Worm (Caenorhabditis elegans): ENCODE results near the gene T04C9.3.

DNA sequence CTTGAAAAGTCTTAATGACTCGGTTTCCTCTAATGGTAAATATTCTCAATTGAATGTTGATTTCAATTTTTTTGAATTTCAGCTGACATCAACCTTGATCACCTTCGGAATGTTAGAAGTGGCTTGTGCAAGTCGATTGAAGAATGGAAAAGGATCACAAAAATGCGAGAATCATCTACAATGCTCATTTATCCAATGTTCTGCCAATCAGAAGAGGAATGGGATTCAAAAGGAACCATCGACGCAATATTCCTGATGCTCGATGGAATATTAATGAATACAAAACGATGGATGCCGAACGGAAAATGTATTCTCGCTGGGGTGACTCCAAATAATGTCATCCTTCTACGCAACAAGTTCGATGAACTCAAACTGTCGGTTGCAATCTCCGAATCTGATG, 23.9 kb upstream of the T04C9.3 start:
- TF ChIP-seq unc-42 (tag; optimal IDR thresholded peaks at IDR 0.05) (no peak), lim-6 (tag; optimal IDR thresholded peaks at IDR 0.05) (no peak), elt-2 (tag; optimal IDR thresholded peaks at IDR 0.05) (no peak), ets-4 (tag; optimal IDR thresholded peaks at IDR 0.05) (no peak), F13H6.1 (tag; optimal IDR thresholded peaks at IDR 0.05) (no peak), ceh-22 (tag; optimal IDR thresholded peaks at IDR 0.05) (no peak), ceh-6 (GFP tag; optimal IDR thresholded peaks at IDR 0.05) (no peak), elt-4 (tag; optimal IDR thresholded peaks at IDR 0.05) (no peak), fkh-10 (GFP tag; optimal IDR thresholded peaks at IDR 0.05) (no peak), hlh-30 (tag; optimal IDR thresholded peaks at IDR 0.05; ENCODE audit: insufficient read depth) (no peak)

Measured in whole organism, late embryonic.